Worm (Caenorhabditis elegans) whole organism, L4/young adult: ENCODE results near the gene F33G12.7.

Experiments
- W03F9.2 ChIP-seq: fragments of 150-350 bp; optimal IDR thresholded peaks from 2 replicates; lab custom pipeline; 2014; ENCODE audit warnings: missing biosample characterization, missing genetic modification characterization
- dao-5 ChIP-seq: sonication (generic microtip); optimal IDR thresholded peaks from 2 replicates; lab custom pipeline; 2016; ENCODE audit warnings: missing genotype, missing genetic modification characterization, moderate library complexity, missing compliant biosample characterization
- him-1 ChIP-seq: sonication (generic microtip); optimal IDR thresholded peaks from 2 replicates; lab custom pipeline; 2016; ENCODE audit warnings: missing genotype, missing genetic modification reagents, missing genetic modification characterization, missing compliant biosample characterization

DNA sequence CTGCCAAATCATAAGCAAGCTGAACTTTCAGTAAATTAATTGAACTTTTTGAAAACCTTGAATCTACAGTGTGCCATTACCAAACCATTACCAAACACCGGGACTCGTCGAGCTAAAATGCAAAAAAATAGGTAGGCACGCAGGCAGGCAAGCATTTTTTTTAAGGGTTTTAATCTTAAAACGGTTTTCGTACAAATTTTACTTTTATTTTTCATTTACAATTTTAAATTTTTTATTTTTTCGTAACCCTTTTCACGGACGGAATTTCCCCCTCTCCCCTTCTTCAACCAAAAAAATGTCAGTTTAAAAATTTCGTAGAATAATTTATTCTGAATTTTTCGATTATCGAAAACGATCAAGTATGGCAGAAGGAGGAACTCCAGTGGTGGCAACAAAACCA lies 26.1 kb downstream of the F33G12.7 start, which contains the start of gene F59A6.2:
- no peak for TF ChIP-seq him-1 (tag; lab: Kevin White, UChicago)
- TF ChIP-seq dao-5 (tag; lab: Kevin White, UChicago) = no peak
- TF ChIP-seq W03F9.2 = no peak
